Worm (Caenorhabditis elegans) whole organism, late embryonic: ENCODE results near the gene fbxa-169.

Experiments
- C08G9.2 ChIP-seq: sonication (generic microtip); optimal IDR thresholded peaks from 2 replicates; lab custom pipeline; 2016; ENCODE audit warnings: mild to moderate bottlenecking, missing genetic modification characterization, moderate library complexity, missing compliant biosample characterization
- C38D4.7 ChIP-seq: fragments of 200-800 bp; sonication (Bioruptor generic); optimal IDR thresholded peaks from 2 replicates; lab custom pipeline; 2018; ENCODE audit warnings: mild to moderate bottlenecking, missing genetic modification characterization, moderate library complexity, missing compliant biosample characterization
- K02D7.2 ChIP-seq: sonication (generic microtip); optimal IDR thresholded peaks from 2 replicates; lab custom pipeline; 2017; ENCODE audit warnings: mild to moderate bottlenecking, missing genetic modification characterization, missing compliant biosample characterization
- K09A11.1 ChIP-seq: sonication (generic microtip); optimal IDR thresholded peaks from 2 replicates; lab custom pipeline; 2017; ENCODE audit warnings: antibody characterized with exemption, mild to moderate bottlenecking, missing genetic modification characterization, missing compliant biosample characterization; ENCODE audit not compliant: insufficient read depth
- T23F11.4 ChIP-seq: fragments of 200-800 bp; sonication (Bioruptor generic); optimal IDR thresholded peaks from 2 replicates; lab custom pipeline; 2018; ENCODE audit warnings: mild to moderate bottlenecking, missing genetic modification characterization, missing compliant biosample characterization
- ahr-1 ChIP-seq: sonication (generic microtip); optimal IDR thresholded peaks from 2 replicates; lab custom pipeline; 2016; ENCODE audit warnings: missing genetic modification characterization, missing compliant biosample characterization
- ama-1 ChIP-seq: fragments of 150-350 bp; optimal IDR thresholded peaks from 2 replicates; lab custom pipeline; 2014
- ceh-14 ChIP-seq: sonication (generic microtip); optimal IDR thresholded peaks from 2 replicates; lab custom pipeline; 2016; ENCODE audit warnings: missing genotype, missing genetic modification characterization, missing compliant biosample characterization
- ceh-18 ChIP-seq: sonication (generic microtip); optimal IDR thresholded peaks from 2 replicates; lab custom pipeline; 2016; ENCODE audit warnings: missing genetic modification characterization, missing compliant biosample characterization
- ceh-19 ChIP-seq: fragments of 200-800 bp; sonication (Bioruptor generic); optimal IDR thresholded peaks from 2 replicates; lab custom pipeline; 2018; ENCODE audit warnings: mild to moderate bottlenecking, missing genetic modification characterization, missing compliant biosample characterization
- ceh-2 ChIP-seq: sonication (generic microtip); optimal IDR thresholded peaks from 2 replicates; lab custom pipeline; 2016; ENCODE audit warnings: missing genotype, missing genetic modification characterization, missing compliant biosample characterization
- ceh-24 ChIP-seq: sonication (generic microtip); optimal IDR thresholded peaks from 2 replicates; lab custom pipeline; 2016; ENCODE audit warnings: mild to moderate bottlenecking, missing genetic modification characterization, missing compliant biosample characterization
- ceh-30 ChIP-seq: fragments of 150-350 bp; optimal IDR thresholded peaks from 2 replicates; lab custom pipeline; 2014; ENCODE audit warnings: missing biosample characterization, missing genetic modification characterization
- ceh-31 ChIP-seq: sonication (generic microtip); optimal IDR thresholded peaks from 2 replicates; lab custom pipeline; 2016; ENCODE audit warnings: missing genetic modification characterization, missing compliant biosample characterization
- ceh-6 ChIP-seq: fragments of 200-800 bp; sonication (Bioruptor generic); optimal IDR thresholded peaks from 2 replicates; lab custom pipeline; 2018; ENCODE audit warnings: mild to moderate bottlenecking, missing genetic modification characterization, missing compliant biosample characterization
- ceh-9 ChIP-seq: sonication (generic microtip); optimal IDR thresholded peaks from 2 replicates; lab custom pipeline; 2016; ENCODE audit warnings: mild to moderate bottlenecking, missing genetic modification characterization, inconsistent platforms, missing compliant biosample characterization
- che-1 ChIP-seq: sonication (generic microtip); optimal IDR thresholded peaks from 2 replicates; lab custom pipeline; 2016; ENCODE audit warnings: mild to moderate bottlenecking, missing genetic modification characterization, missing compliant biosample characterization
- dmd-4 ChIP-seq: sonication (generic microtip); optimal IDR thresholded peaks from 2 replicates; lab custom pipeline; 2016; ENCODE audit warnings: borderline replicate concordance, missing genetic modification characterization, missing compliant biosample characterization
- elt-2 ChIP-seq: sonication (generic microtip); optimal IDR thresholded peaks from 2 replicates; lab custom pipeline; 2016; ENCODE audit warnings: missing genetic modification reagents, missing genetic modification characterization, missing compliant biosample characterization
- eyg-1 ChIP-seq: sonication (generic microtip); optimal IDR thresholded peaks from 2 replicates; lab custom pipeline; 2016; ENCODE audit warnings: missing genotype, missing genetic modification characterization, missing compliant biosample characterization
- fax-1 ChIP-seq: sonication (generic microtip); optimal IDR thresholded peaks from 2 replicates; lab custom pipeline; 2016; ENCODE audit warnings: missing genotype, missing genetic modification characterization, missing compliant biosample characterization
- gmeb-2 ChIP-seq: sonication (generic microtip); optimal IDR thresholded peaks from 2 replicates; lab custom pipeline; 2016; ENCODE audit warnings: missing genetic modification characterization, inconsistent platforms, missing compliant biosample characterization
- hlh-15 ChIP-seq: sonication (generic microtip); optimal IDR thresholded peaks from 2 replicates; lab custom pipeline; 2016; ENCODE audit warnings: missing genetic modification characterization, missing compliant biosample characterization
- hlh-30 ChIP-seq: sonication (generic microtip); optimal IDR thresholded peaks from 2 replicates; lab custom pipeline; 2017; ENCODE audit warnings: antibody characterized with exemption, missing genetic modification characterization, missing compliant biosample characterization; ENCODE audit not compliant: insufficient read depth
- lim-6 ChIP-seq: sonication (generic microtip); optimal IDR thresholded peaks from 2 replicates; lab custom pipeline; 2016; ENCODE audit warnings: missing genetic modification characterization, missing compliant biosample characterization
- lin-11 ChIP-seq: fragments of 200-800 bp; sonication (Bioruptor generic); optimal IDR thresholded peaks from 2 replicates; lab custom pipeline; 2018; ENCODE audit warnings: mild to moderate bottlenecking, missing genetic modification characterization, missing compliant biosample characterization
- madf-2 ChIP-seq: sonication (generic microtip); optimal IDR thresholded peaks from 2 replicates; lab custom pipeline; 2017; ENCODE audit warnings: missing genetic modification characterization, missing compliant biosample characterization
- mec-3 ChIP-seq: sonication (generic microtip); optimal IDR thresholded peaks from 2 replicates; lab custom pipeline; 2016; ENCODE audit warnings: borderline replicate concordance, missing genetic modification characterization, missing compliant biosample characterization
- nfya-1 ChIP-seq: sonication (generic microtip); optimal IDR thresholded peaks from 2 replicates; lab custom pipeline; 2017; ENCODE audit warnings: missing genetic modification characterization, mild to moderate bottlenecking, missing compliant biosample characterization, antibody characterized with exemption, moderate library complexity
- nhr-11 ChIP-seq: fragments of 150-350 bp; optimal IDR thresholded peaks from 2 replicates; lab custom pipeline; 2014; ENCODE audit warnings: missing biosample characterization, missing genetic modification characterization
- npax-4 ChIP-seq: sonication (generic microtip); optimal IDR thresholded peaks from 2 replicates; lab custom pipeline; 2016; ENCODE audit warnings: missing genetic modification characterization, missing compliant biosample characterization
- odd-2 ChIP-seq: sonication (generic microtip); optimal IDR thresholded peaks from 2 replicates; lab custom pipeline; 2017; ENCODE audit warnings: antibody characterized with exemption, mild to moderate bottlenecking, missing genetic modification characterization, missing compliant biosample characterization
- pag-3 ChIP-seq: sonication (generic microtip); optimal IDR thresholded peaks from 2 replicates; lab custom pipeline; 2016; ENCODE audit warnings: missing compliant biosample characterization, missing genetic modification characterization, borderline replicate concordance
- pax-1 ChIP-seq: fragments of 150-350 bp; optimal IDR thresholded peaks from 2 replicates; lab custom pipeline; 2014; ENCODE audit warnings: missing biosample characterization, missing genetic modification characterization
- pha-2 ChIP-seq: sonication (generic microtip); optimal IDR thresholded peaks from 2 replicates; lab custom pipeline; 2017; ENCODE audit warnings: mild to moderate bottlenecking, missing genetic modification characterization, missing compliant biosample characterization
- pha-4 ChIP-seq: fragments of 150-350 bp; optimal IDR thresholded peaks from 2 replicates; lab custom pipeline; 2018; ENCODE audit warnings: missing biosample characterization, missing genetic modification reagents, missing genetic modification characterization
- pqm-1 ChIP-seq: sonication (generic microtip); optimal IDR thresholded peaks from 2 replicates; lab custom pipeline; 2016; ENCODE audit warnings: missing genetic modification characterization, missing compliant biosample characterization
- ref-2 ChIP-seq: sonication (generic microtip); optimal IDR thresholded peaks from 2 replicates; lab custom pipeline; 2016; ENCODE audit warnings: missing genetic modification characterization, missing compliant biosample characterization
- sdc-2 ChIP-seq: sonication (generic microtip); optimal IDR thresholded peaks from 2 replicates; lab custom pipeline; 2016; ENCODE audit warnings: missing genotype, missing genetic modification characterization, missing compliant biosample characterization
- sox-4 ChIP-seq: sonication (generic microtip); optimal IDR thresholded peaks from 2 replicates; lab custom pipeline; 2017; ENCODE audit warnings: mild to moderate bottlenecking, missing genetic modification characterization, inconsistent platforms, missing compliant biosample characterization
- syd-9 ChIP-seq: sonication (generic microtip); optimal IDR thresholded peaks from 2 replicates; lab custom pipeline; 2016; ENCODE audit warnings: mild to moderate bottlenecking, missing genetic modification characterization, moderate library complexity, missing compliant biosample characterization
- tbx-2 ChIP-seq: sonication (generic microtip); optimal IDR thresholded peaks from 2 replicates; lab custom pipeline; 2016; ENCODE audit warnings: missing genetic modification characterization, missing compliant biosample characterization
- unc-42 ChIP-seq: sonication (generic microtip); optimal IDR thresholded peaks from 2 replicates; lab custom pipeline; 2016; ENCODE audit warnings: missing genotype, missing genetic modification characterization, missing compliant biosample characterization

The fbxa-169 gene

ce11 chrII:13614516-13614915 is 33.8 kb upstream of the fbxa-169 start:
- TF ChIP-seq pha-4 (tag; lab: Kevin White, UChicago) (no peak), hlh-15 (tag; lab: Kevin White, UChicago) (no peak), npax-4 (tag; lab: Kevin White, UChicago) (no peak), elt-2 (tag; lab: Kevin White, UChicago) (no peak), sdc-2 (no peak), che-1 (no peak)

ce11 chrII:13616000-13616399 is 32.3 kb upstream of the fbxa-169 start, which contains the start of gene gst-14:
gst-14 (minus strand) TSS chrII:13616100.
- no peak for TF ChIP-seq pqm-1
- no peak for TF ChIP-seq elt-2 (tag; lab: Kevin White, UChicago)

- TF ChIP-seq mec-3 (tag; lab: Kevin White, UChicago) (no peak), hlh-30 (tag; lab: Kevin White, UChicago) (no peak), nhr-11 (tag; lab: Kevin White, UChicago) (no peak), ama-1 (lab: Kevin White, UChicago) (no peak), fax-1 (tag; lab: Kevin White, UChicago) (no peak), ahr-1 (tag; lab: Kevin White, UChicago) (no peak), hlh-15 (tag; lab: Kevin White, UChicago) (no peak), C38D4.7 (GFP tag; lab: Kevin White, UChicago) (no peak), ref-2 (tag; lab: Kevin White, UChicago) (no peak), npax-4 (tag; lab: Kevin White, UChicago) (no peak), pha-4 (tag; lab: Kevin White, UChicago) (no peak), ceh-24 (no peak), pha-2 (tag; lab: Kevin White, UChicago) (no peak), ceh-2 (tag; lab: Kevin White, UChicago) (no peak), dmd-4 (no peak), eyg-1 (tag; lab: Kevin White, UChicago) (no peak), odd-2 (tag; lab: Kevin White, UChicago) (no peak), ceh-31 (tag; lab: Kevin White, UChicago) (no peak)
- TF ChIP-seq, all 69 proteins: peak for 0
These were observed 30.5 kb upstream of the fbxa-169 start, which contains the start of gene gst-12 for ce11 chrII:13617808-13618207. gst-12 (minus strand) TSS chrII:13618061.

DNA sequence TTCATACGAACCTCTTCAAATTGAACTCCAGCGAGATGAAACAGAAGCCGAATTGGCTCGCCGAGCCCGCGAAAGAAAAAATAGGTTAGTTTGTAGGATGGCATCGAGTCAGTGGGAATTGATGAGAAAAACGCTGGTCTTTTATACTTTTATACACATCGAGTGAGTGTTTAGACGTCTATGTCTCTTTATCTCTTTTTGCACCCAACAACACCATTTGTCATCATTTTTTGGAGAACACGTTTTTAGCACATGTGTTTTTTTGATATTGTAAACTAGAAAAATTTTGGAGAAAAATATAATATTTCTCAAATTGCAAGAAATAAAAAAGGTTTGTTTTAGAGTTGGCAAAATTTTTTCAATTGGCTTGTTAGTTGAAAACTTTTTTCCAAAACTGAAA is 24.0 kb upstream of the fbxa-169 start, which contains the start of gene gst-16:
Gene gst-16 (minus strand): TSS at position 111 of the 400 bp plus-strand sequence.
- TF ChIP-seq lim-6 (tag; lab: Kevin White, UChicago) (no peak), ceh-19 (GFP tag; lab: Kevin White, UChicago) (no peak), elt-2 (tag; lab: Kevin White, UChicago) (no peak), ceh-14 (tag; lab: Kevin White, UChicago) (no peak), ceh-30 (tag; lab: Kevin White, UChicago) (no peak), K09A11.1 (no peak), ceh-9 (tag; lab: Kevin White, UChicago) (no peak), che-1 (no peak), C08G9.2 (no peak), T23F11.4 (no peak), nfya-1 (tag; lab: Kevin White, UChicago) (no peak), ahr-1 (tag; lab: Kevin White, UChicago) (no peak), gmeb-2 (tag; lab: Kevin White, UChicago) (no peak), mec-3 (tag; lab: Kevin White, UChicago) (no peak), npax-4 (tag; lab: Kevin White, UChicago) (no peak), ceh-31 (tag; lab: Kevin White, UChicago) (no peak), tbx-2 (no peak), dmd-4 (no peak), ref-2 (tag; lab: Kevin White, UChicago) (no peak)

ce11 chrII:13627001-13627400 is 21.3 kb upstream of the fbxa-169 start, which contains the start of gene gst-19:
gst-19 (minus strand) TSS chrII:13627145.
- TF ChIP-seq che-1 (no peak), pax-1 (tag; lab: Kevin White, UChicago) (no peak), fax-1 (tag; lab: Kevin White, UChicago) (no peak), ceh-2 (tag; lab: Kevin White, UChicago) (no peak), lin-11 (tag; lab: Kevin White, UChicago) (no peak), ceh-18 (no peak), sox-4 (tag; lab: Kevin White, UChicago) (no peak), ceh-24 (no peak), unc-42 (tag; lab: Kevin White, UChicago) (no peak), madf-2 (tag; lab: Kevin White, UChicago) (no peak), pag-3 (tag; lab: Kevin White, UChicago) (no peak), T23F11.4 (no peak), K09A11.1 (no peak), C38D4.7 (GFP tag; lab: Kevin White, UChicago) (no peak), K02D7.2 (tag; lab: Kevin White, UChicago) (no peak), ceh-6 (GFP tag; lab: Kevin White, UChicago) (no peak), ceh-19 (GFP tag; lab: Kevin White, UChicago) (no peak), syd-9 (no peak)
